Fruit fly (Drosophila melanogaster): ENCODE results near the gene atms.

Gene atms

DNA sequence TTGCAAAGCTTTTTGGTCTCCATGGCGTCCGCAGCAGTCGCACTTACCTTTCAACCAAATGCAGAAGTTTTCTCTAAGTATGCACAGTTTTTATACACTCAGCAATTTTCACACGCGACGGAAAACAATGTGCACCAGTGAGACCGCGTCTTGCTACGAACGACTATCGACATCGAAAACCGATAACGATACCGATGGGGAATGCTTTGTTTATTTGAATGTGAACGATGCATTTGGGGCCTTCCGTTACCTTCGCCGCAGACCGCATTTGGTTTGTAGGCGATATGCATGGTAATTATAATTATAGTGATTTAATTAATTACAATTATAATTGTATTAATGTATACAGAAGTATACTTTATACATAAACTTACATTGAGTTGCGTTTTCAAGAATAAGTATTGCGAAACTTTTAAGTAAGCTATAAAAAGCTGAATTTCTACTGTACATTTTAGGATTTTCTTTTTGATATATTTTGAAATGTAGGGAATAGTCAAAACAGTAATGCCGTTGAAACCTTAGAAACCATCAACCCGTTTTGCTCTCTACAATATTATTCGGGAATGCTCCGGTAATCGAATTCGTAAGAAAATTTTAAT, 62.2 kb downstream of the atms start, which contains the start of the genes Hus1-like and ctrip (continued):
- TF ChIP-seq CG12299 (tag; optimal IDR thresholded peaks at IDR 0.05) (peak; percentile 0), shn (GFP tag; optimal IDR thresholded peaks at IDR 0.05) (no peak), CG4854 (GFP tag; optimal IDR thresholded peaks at IDR 0.05) (no peak), schlank (tag; optimal IDR thresholded peaks at IDR 0.05) (no peak), Asciz (GFP tag; optimal IDR thresholded peaks at IDR 0.05) (no peak), lola (GFP tag; optimal IDR thresholded peaks at IDR 0.05) (no peak), Neu2 (GFP tag; optimal IDR thresholded peaks at IDR 0.05; ENCODE audit: borderline replicate concordance) (no peak), Drgx (GFP tag; IDR thresholded peaks at IDR 0.05) (no peak), crp (GFP tag; optimal IDR thresholded peaks at IDR 0.05) (no peak), oc (tag; optimal IDR thresholded peaks at IDR 0.05) (no peak), CG9876 (GFP tag; optimal IDR thresholded peaks at IDR 0.05) (peak; percentile 7), Bgb (GFP tag; IDR thresholded peaks at IDR 0.05; ENCODE audit: partially characterized antibody) (peak; percentile 56), CG14860 (GFP tag; IDR thresholded peaks at IDR 0.05; ENCODE audit: partially characterized antibody) (peak; percentile 48; the same call in 1 of the 3 replicates), hb (GFP tag; IDR thresholded peaks at IDR 0.05; ENCODE audit: partially characterized antibody) (no peak), CG14667 (GFP tag; IDR thresholded peaks at IDR 0.05) (no peak), CG4707 (GFP tag; optimal IDR thresholded peaks at IDR 0.05) (no peak), CG15073 (GFP tag; optimal IDR thresholded peaks at IDR 0.05) (no peak), da (GFP tag; optimal IDR thresholded peaks at IDR 0.05) (no peak), CG3065 (GFP tag; optimal IDR thresholded peaks at IDR 0.05) (no peak), seq (GFP tag; IDR thresholded peaks at IDR 0.05) (no peak), C15 (GFP tag; IDR thresholded peaks at IDR 0.05) (no peak), gro (GFP tag; optimal IDR thresholded peaks at IDR 0.05) (no peak), CG8359 (GFP tag; optimal IDR thresholded peaks at IDR 0.05; ENCODE audit: borderline replicate concordance) (no peak), CG11696 (GFP tag; IDR thresholded peaks at IDR 0.05) (no peak), dimm (GFP tag; IDR thresholded peaks at IDR 0.05) (no peak), vnd (GFP tag; IDR thresholded peaks at IDR 0.05; ENCODE audit: partially characterized antibody) (peak; percentile 60; the same call in 2 of the 3 replicates), CG10565 (GFP tag; optimal IDR thresholded peaks at IDR 0.05) (no peak), knrl (GFP tag; IDR thresholded peaks at IDR 0.05; ENCODE audit: partially characterized antibody) (peak; percentile 40; the same call in 1 of the 3 replicates), Max (GFP tag; optimal IDR thresholded peaks at IDR 0.05) (no peak), CG33213 (GFP tag; optimal IDR thresholded peaks at IDR 0.05) (no peak), kah (GFP tag; optimal IDR thresholded peaks at IDR 0.05) (no peak), GATAe (GFP tag; conservative IDR thresholded peaks at IDR 0.05) (no peak), Gug (GFP tag; IDR thresholded peaks at IDR 0.05) (no peak; the same call in 3 of the 4 replicates), pnt (GFP tag; optimal IDR thresholded peaks at IDR 0.05) (no peak), CG10267 (tag; optimal IDR thresholded peaks at IDR 0.05) (peak; percentile 6), caup (GFP tag; optimal IDR thresholded peaks at IDR 0.05; ENCODE audit: severe bottlenecking) (no peak), Atf6 (GFP tag; IDR thresholded peaks at IDR 0.05) (no peak), toy (GFP tag; IDR thresholded peaks at IDR 0.05) (no peak), Mes4 (GFP tag; optimal IDR thresholded peaks at IDR 0.05) (no peak), Dbx (GFP tag; IDR thresholded peaks at IDR 0.05) (peak; percentile 55; the same call in 2 of the 3 replicates), Eip74EF (GFP tag; optimal IDR thresholded peaks at IDR 0.05) (peak in 1 of 2 experiments; percentile 29), ase (GFP tag; IDR thresholded peaks at IDR 0.05) (no peak), CG11456 (GFP tag; IDR thresholded peaks at IDR 0.05) (peak; percentile 34; the same call in 1 of the 3 replicates), eyg (GFP tag; optimal IDR thresholded peaks at IDR 0.05) (no peak), CG9609 (GFP tag; optimal IDR thresholded peaks at IDR 0.05) (no peak), odd (GFP tag; optimal IDR thresholded peaks at IDR 0.05) (no peak), TFAM (GFP tag; optimal IDR thresholded peaks at IDR 0.05) (no peak), jigr1 (GFP tag; IDR thresholded peaks at IDR 0.05) (no peak), CG33557 (GFP tag; optimal IDR thresholded peaks at IDR 0.05) (peak; percentile 21)
